Worm (Caenorhabditis elegans) whole organism, mixed stage, embryonic: ENCODE measurements around the gene H25K10.4.

ENCODE experiments used
- M03D4.4 ChIP-seq: sonication (generic microtip); optimal IDR thresholded peaks from 2 replicates; lab custom pipeline; 2017; ENCODE audit warnings: mild to moderate bottlenecking, missing genetic modification characterization, missing compliant biosample characterization
- bed-3 ChIP-seq: fragments of 200-800 bp; sonication (Bioruptor generic); optimal IDR thresholded peaks from 3 replicates; lab custom pipeline; 2018; ENCODE audit warnings: mild to moderate bottlenecking, missing genetic modification characterization, moderate library complexity, missing compliant biosample characterization
- blmp-1 ChIP-seq: fragments of 150-350 bp; optimal IDR thresholded peaks from 2 replicates; lab custom pipeline; 2014; ENCODE audit warnings: missing biosample characterization, missing genetic modification characterization
- ceh-39 ChIP-seq: fragments of 150-350 bp; optimal IDR thresholded peaks from 2 replicates; lab custom pipeline; 2014; ENCODE audit warnings: missing biosample characterization, missing genetic modification characterization
- ceh-83 ChIP-seq: fragments of 200-800 bp; sonication (Bioruptor generic); optimal IDR thresholded peaks from 2 replicates; lab custom pipeline; 2018; ENCODE audit warnings: mild to moderate bottlenecking, missing genetic modification characterization, missing compliant biosample characterization
- ces-1 ChIP-seq: fragments of 150-350 bp; optimal IDR thresholded peaks from 2 replicates; lab custom pipeline; 2014; ENCODE audit warnings: missing biosample characterization, missing genetic modification reagents, missing genetic modification characterization
- cnd-1 ChIP-seq: fragments of 200-800 bp; sonication (Bioruptor generic); optimal IDR thresholded peaks from 2 replicates; lab custom pipeline; 2018; ENCODE audit warnings: mild to moderate bottlenecking, missing genetic modification characterization, missing compliant biosample characterization
- drap-1 ChIP-seq: fragments of 200-800 bp; sonication (Bioruptor generic); optimal IDR thresholded peaks from 3 replicates; lab custom pipeline; 2018; ENCODE audit warnings: mild to moderate bottlenecking, missing genetic modification characterization, missing compliant biosample characterization
- elt-1 ChIP-seq: sonication (generic microtip); optimal IDR thresholded peaks from 2 replicates; lab custom pipeline; 2017; ENCODE audit warnings: missing genetic modification characterization, mild to moderate bottlenecking, missing compliant biosample characterization, antibody characterized with exemption, moderate library complexity, borderline replicate concordance; ENCODE audit not compliant: insufficient read depth
- elt-3 ChIP-seq: fragments of 150-350 bp; optimal IDR thresholded peaks from 2 replicates; lab custom pipeline; 2014; ENCODE audit warnings: missing biosample characterization, missing genetic modification characterization
- flh-1 ChIP-seq: fragments of 200-800 bp; sonication (Bioruptor generic); optimal IDR thresholded peaks from 2 replicates; lab custom pipeline; 2018; ENCODE audit warnings: mild to moderate bottlenecking, missing genetic modification characterization, moderate library complexity, missing compliant biosample characterization
- hlh-1 ChIP-seq: fragments of 150-350 bp; optimal IDR thresholded peaks from 2 replicates; lab custom pipeline; 2014; ENCODE audit warnings: missing biosample characterization, missing genetic modification reagents, missing genetic modification characterization
- lin-13 ChIP-seq: fragments of 150-350 bp; optimal IDR thresholded peaks from 2 replicates; lab custom pipeline; 2014; ENCODE audit warnings: missing biosample characterization, missing genetic modification characterization
- lin-32 ChIP-seq: fragments of 200-800 bp; sonication (Bioruptor generic); optimal IDR thresholded peaks from 2 replicates; lab custom pipeline; 2018; ENCODE audit warnings: mild to moderate bottlenecking, missing genetic modification characterization, missing compliant biosample characterization
- lsy-2 ChIP-seq: fragments of 150-350 bp; optimal IDR thresholded peaks from 2 replicates; lab custom pipeline; 2014; ENCODE audit warnings: missing biosample characterization, missing genetic modification characterization
- mab-5 ChIP-seq: fragments of 150-350 bp; optimal IDR thresholded peaks from 2 replicates; lab custom pipeline; 2014; ENCODE audit warnings: missing biosample characterization, missing genetic modification characterization
- mep-1 ChIP-seq: fragments of 150-350 bp; optimal IDR thresholded peaks from 2 replicates; lab custom pipeline; 2017; ENCODE audit warnings: missing biosample characterization, missing genetic modification reagents, missing genetic modification characterization, inconsistent platforms
- mls-2 ChIP-seq: sonication (generic microtip); optimal IDR thresholded peaks from 2 replicates; lab custom pipeline; 2016; ENCODE audit warnings: mild to moderate bottlenecking, missing genetic modification characterization, moderate library complexity, missing compliant biosample characterization
- nhr-12 ChIP-seq: fragments of 150-350 bp; optimal IDR thresholded peaks from 2 replicates; lab custom pipeline; 2014; ENCODE audit warnings: missing biosample characterization, missing genetic modification characterization
- nhr-2 ChIP-seq: fragments of 150-350 bp; optimal IDR thresholded peaks from 2 replicates; lab custom pipeline; 2014; ENCODE audit warnings: missing biosample characterization, missing genetic modification characterization
- nhr-237 ChIP-seq: fragments of 150-350 bp; optimal IDR thresholded peaks from 2 replicates; lab custom pipeline; 2014; ENCODE audit warnings: missing biosample characterization, missing genetic modification characterization
- nhr-28 ChIP-seq: fragments of 150-350 bp; optimal IDR thresholded peaks from 2 replicates; lab custom pipeline; 2014; ENCODE audit warnings: missing biosample characterization, missing genetic modification characterization
- nhr-76 ChIP-seq: sonication (generic microtip); optimal IDR thresholded peaks from 2 replicates; lab custom pipeline; 2017; ENCODE audit warnings: missing biosample characterization, missing genetic modification characterization
- pha-4 ChIP-seq: fragments of 150-350 bp; optimal IDR thresholded peaks from 2 replicates; lab custom pipeline; 2018; ENCODE audit warnings: missing biosample characterization, missing genetic modification reagents, missing genetic modification characterization
- sem-2 ChIP-seq: fragments of 200-800 bp; sonication (Bioruptor generic); optimal IDR thresholded peaks from 2 replicates; lab custom pipeline; 2018; ENCODE audit warnings: mild to moderate bottlenecking, missing genetic modification characterization, missing compliant biosample characterization
- snpc-4 ChIP-seq: fragments of 150-350 bp; optimal IDR thresholded peaks from 2 replicates; lab custom pipeline; 2014; ENCODE audit warnings: missing biosample characterization, missing genetic modification characterization
- sptf-1 ChIP-seq: sonication (generic microtip); optimal IDR thresholded peaks from 2 replicates; lab custom pipeline; 2017; ENCODE audit warnings: mild to moderate bottlenecking, missing genetic modification characterization, moderate library complexity, missing compliant biosample characterization
- tbx-8 ChIP-seq: fragments of 200-800 bp; sonication (Bioruptor generic); optimal IDR thresholded peaks from 2 replicates; lab custom pipeline; 2018; ENCODE audit warnings: mild to moderate bottlenecking, missing genetic modification characterization, moderate library complexity, missing compliant biosample characterization
- unc-120 ChIP-seq: sonication (generic microtip); optimal IDR thresholded peaks from 2 replicates; lab custom pipeline; 2017; ENCODE audit warnings: missing genetic modification characterization, missing compliant biosample characterization; ENCODE audit not compliant: poor library complexity, severe bottlenecking
- unc-39 ChIP-seq: fragments of 150-350 bp; optimal IDR thresholded peaks from 2 replicates; lab custom pipeline; 2014; ENCODE audit warnings: missing biosample characterization, missing genetic modification characterization
- unc-62 ChIP-seq: fragments of 150-350 bp; optimal IDR thresholded peaks from 2 replicates; lab custom pipeline; 2014; ENCODE audit warnings: missing biosample characterization, missing genetic modification reagents, missing genetic modification characterization
- zip-8 ChIP-seq: fragments of 150-350 bp; optimal IDR thresholded peaks from 2 replicates; lab custom pipeline; 2014; ENCODE audit warnings: missing biosample characterization, missing genetic modification characterization
- ztf-11 ChIP-seq: fragments of 150-350 bp; optimal IDR thresholded peaks from 2 replicates; lab custom pipeline; 2014; ENCODE audit warnings: missing biosample characterization, missing genetic modification characterization

H25K10.4 gene

ce11 chrIV:16202074-16202473 lies 23.8 kb upstream of the H25K10.4 start, which contains the start of gene H25K10.1:
Gene H25K10.1, plus strand, starts transcription at chrIV:16202374.
- no peak for TF ChIP-seq lin-13 (tag; lab: Kevin White, UChicago)

DNA sequence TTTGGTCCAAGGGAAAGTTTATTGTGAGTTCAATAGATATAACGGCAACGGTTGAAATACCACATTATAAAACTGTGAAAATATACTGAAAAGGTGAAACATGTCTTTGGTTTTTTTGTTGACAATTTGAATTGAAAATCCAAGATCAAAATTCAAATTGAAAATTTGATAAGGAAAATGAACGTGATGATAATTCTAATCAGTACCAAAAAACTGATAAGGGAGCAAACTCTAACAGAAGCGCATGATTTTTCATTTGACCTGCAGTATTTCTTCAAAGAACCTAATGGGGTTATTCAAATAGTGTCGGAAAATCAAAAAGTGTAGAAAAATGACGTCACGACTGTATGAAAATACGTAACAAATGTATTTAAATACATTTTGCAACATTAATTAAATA lies 22.5 kb upstream of the H25K10.4 start:
- TF ChIP-seq nhr-2 (tag; lab: Kevin White, UChicago) (no peak), zip-8 (tag; lab: Kevin White, UChicago) (peak; percentile 9)

DNA sequence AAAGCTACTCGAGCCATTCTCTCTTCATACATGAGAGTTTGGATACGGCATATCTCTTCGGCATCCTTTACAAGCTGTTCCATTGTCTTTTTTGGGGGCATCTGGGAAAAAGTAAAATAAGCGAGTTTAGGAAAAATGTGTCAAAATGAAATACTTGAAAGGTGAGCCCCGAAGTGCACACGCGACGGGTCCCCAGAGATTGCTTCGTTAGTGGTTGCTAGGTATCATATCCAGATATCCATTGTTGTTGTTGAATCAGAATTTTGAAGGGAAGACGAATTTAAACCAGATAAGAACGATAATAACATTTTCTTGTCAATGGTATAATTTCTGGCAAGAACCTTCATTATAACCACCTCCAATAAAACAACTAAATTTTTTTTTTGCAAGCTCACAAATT lies 14.9 kb upstream of the H25K10.4 start, which contains the start of gene H25K10.2:
TSS of gene H25K10.2 (minus strand) at position 101 of the 400 bp plus-strand sequence.
- no peak for TF ChIP-seq ztf-11
- TF ChIP-seq snpc-4 (tag; lab: Kevin White, UChicago): no peak
- no peak for TF ChIP-seq nhr-76 (tag; lab: Kevin White, UChicago)
- no peak for TF ChIP-seq pha-4 (tag; lab: Kevin White, UChicago)
- TF ChIP-seq unc-62: no peak

ce11 chrIV:16216165-16216564 lies 9.7 kb upstream of the H25K10.4 start:
- TF ChIP-seq sptf-1 (tag; lab: Kevin White, UChicago) (no peak), mep-1 (tag; lab: Kevin White, UChicago) (no peak), pha-4 (tag; lab: Kevin White, UChicago) (no peak), lin-32 (GFP tag; lab: Kevin White, UChicago) (no peak), ztf-11 (no peak), blmp-1 (tag; lab: Kevin White, UChicago) (no peak), sem-2 (GFP tag; lab: Kevin White, UChicago) (no peak), nhr-28 (tag; lab: Kevin White, UChicago) (no peak), unc-120 (no peak), ces-1 (GFP tag; lab: Kevin White, UChicago) (no peak), ceh-39 (no peak), tbx-8 (no peak), M03D4.4 (tag; lab: Kevin White, UChicago) (no peak), zip-8 (tag; lab: Kevin White, UChicago) (no peak), nhr-2 (tag; lab: Kevin White, UChicago) (no peak), unc-62 (no peak), mab-5 (no peak), lin-13 (tag; lab: Kevin White, UChicago) (no peak), snpc-4 (tag; lab: Kevin White, UChicago) (no peak)

DNA sequence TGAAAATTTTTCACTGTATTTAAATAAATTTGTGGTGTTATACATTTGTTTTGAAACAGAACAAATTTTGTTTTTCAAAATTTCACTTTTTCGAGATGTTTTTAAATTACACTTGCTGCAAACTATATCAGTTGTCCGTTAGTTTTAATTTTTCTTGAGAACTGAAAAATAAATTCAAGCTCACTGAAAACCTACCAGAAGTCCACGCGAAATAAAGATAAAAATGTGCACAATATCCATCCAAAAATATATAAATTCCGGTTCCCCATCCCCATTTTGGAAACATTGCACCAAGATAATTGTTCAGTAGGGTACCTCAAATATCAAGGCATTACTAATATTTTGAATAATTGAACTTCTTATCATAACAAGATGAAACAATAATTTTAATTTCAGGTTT lies 5.2 kb upstream of the H25K10.4 start:
- TF ChIP-seq mab-5 (no peak), sem-2 (GFP tag; lab: Kevin White, UChicago) (no peak), cnd-1 (tag; lab: Kevin White, UChicago) (no peak), sptf-1 (tag; lab: Kevin White, UChicago) (no peak), mls-2 (tag; lab: Kevin White, UChicago) (no peak), nhr-237 (tag; lab: Kevin White, UChicago) (no peak), lin-13 (tag; lab: Kevin White, UChicago) (no peak), mep-1 (tag; lab: Kevin White, UChicago) (no peak), ceh-83 (no peak), drap-1 (GFP tag; lab: Kevin White, UChicago) (no peak), unc-62 (no peak), unc-120 (no peak), nhr-76 (tag; lab: Kevin White, UChicago) (no peak), ceh-39 (no peak), elt-3 (no peak), M03D4.4 (tag; lab: Kevin White, UChicago) (no peak), blmp-1 (tag; lab: Kevin White, UChicago) (no peak), bed-3 (no peak)

DNA sequence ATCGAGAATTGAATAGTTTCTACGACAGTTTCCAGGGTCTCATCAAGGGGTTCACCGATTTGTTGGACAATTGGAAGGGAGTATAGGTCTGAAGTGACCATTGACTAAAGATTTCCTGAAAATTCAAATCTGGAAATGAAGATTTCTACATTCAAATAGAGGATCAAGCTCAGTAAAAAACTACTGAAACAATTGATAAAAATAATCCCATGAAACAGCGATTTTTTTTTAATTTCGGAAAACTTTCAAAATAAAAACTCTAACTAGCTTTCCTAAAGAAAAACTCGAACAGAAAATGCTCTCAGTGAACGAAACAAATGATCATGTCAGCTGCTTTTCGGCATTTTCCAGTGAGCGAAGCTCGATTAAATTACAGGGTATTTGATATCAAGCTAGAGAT lies 4.3 kb upstream of the H25K10.4 start, which contains the start of gene srv-11:
TSS of gene srv-11 (minus strand) at position 101 of the 400 bp plus-strand sequence.
- TF ChIP-seq elt-3: no peak
- TF ChIP-seq sptf-1 (tag; lab: Kevin White, UChicago): no peak
- TF ChIP-seq elt-1 (tag; lab: Kevin White, UChicago): no peak
- no peak for TF ChIP-seq zip-8 (tag; lab: Kevin White, UChicago)
- TF ChIP-seq nhr-12: no peak
- no peak for TF ChIP-seq flh-1
- no peak for TF ChIP-seq hlh-1 (tag; lab: Kevin White, UChicago)
- no peak for TF ChIP-seq tbx-8
- no peak for TF ChIP-seq sem-2 (GFP tag; lab: Kevin White, UChicago)
- no peak for TF ChIP-seq blmp-1 (tag; lab: Kevin White, UChicago)
- TF ChIP-seq unc-39 (tag; lab: Kevin White, UChicago): no peak
- TF ChIP-seq mls-2 (tag; lab: Kevin White, UChicago): no peak
- TF ChIP-seq nhr-76 (tag; lab: Kevin White, UChicago): no peak
- TF ChIP-seq bed-3: no peak
- TF ChIP-seq lsy-2: no peak
- no peak for TF ChIP-seq ces-1 (GFP tag; lab: Kevin White, UChicago)
- TF ChIP-seq mep-1 (tag; lab: Kevin White, UChicago): no peak
- no peak for TF ChIP-seq nhr-237 (tag; lab: Kevin White, UChicago)
- no peak for TF ChIP-seq nhr-2 (tag; lab: Kevin White, UChicago)
- TF ChIP-seq mab-5: no peak
